Worm (Caenorhabditis elegans): ENCODE data around the gene nlp-82.

- TF ChIP-seq hlh-1 (tag; optimal IDR thresholded peaks at IDR 0.05) (no peak), unc-62 (GFP tag; optimal IDR thresholded peaks at IDR 0.05) (no peak)
Observed at ce11 chrII:9261403-9261802, 7.3 kb upstream of the nlp-82 start.
